Fruit fly (Drosophila melanogaster): ENCODE results near the gene Sr-CIV.

Sr-CIV gene

DNA sequence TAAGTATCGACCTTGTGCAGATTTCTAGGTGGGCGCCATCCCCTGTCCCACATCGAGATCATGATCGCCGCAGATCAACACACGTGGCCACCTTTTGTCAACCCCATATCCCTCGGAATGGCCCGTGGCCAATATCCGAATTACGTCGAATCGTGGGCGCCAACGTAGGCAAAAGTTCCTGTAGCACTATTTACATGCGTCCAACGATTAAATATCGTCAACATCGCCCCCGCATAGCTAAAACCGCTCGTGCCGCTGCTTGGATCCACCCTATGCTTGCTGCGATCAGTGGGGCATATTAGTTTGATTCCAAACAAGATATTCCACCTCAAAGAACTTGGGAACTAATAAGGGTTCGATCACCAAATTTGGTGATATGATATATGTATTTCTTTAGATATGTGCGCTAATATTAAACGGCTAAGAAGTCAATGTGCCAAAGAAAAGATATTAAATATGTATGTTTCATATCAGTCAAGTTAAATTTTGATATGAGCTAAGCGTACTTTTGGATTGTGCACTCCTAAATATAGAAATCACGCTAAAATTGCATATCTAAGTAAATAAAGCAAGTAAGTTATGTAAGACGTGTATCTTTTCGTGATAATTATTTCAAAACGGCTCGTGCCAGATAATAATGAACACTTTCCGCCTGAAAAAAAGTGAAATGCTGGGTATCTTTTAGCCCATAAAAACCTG is 46.6 kb downstream of the Sr-CIV start:
- no peak for TF ChIP-seq CG8478 (optimal IDR thresholded peaks at IDR 0.05)
- TF ChIP-seq usp (GFP tag; optimal IDR thresholded peaks at IDR 0.05), result no peak
- TF ChIP-seq EcR (GFP tag; optimal IDR thresholded peaks at IDR 0.05), result no peak
- TF ChIP-seq Dll (optimal IDR thresholded peaks at IDR 0.05), result no peak
- TF ChIP-seq pan (optimal IDR thresholded peaks at IDR 0.05), result peak; percentile 85

DNA sequence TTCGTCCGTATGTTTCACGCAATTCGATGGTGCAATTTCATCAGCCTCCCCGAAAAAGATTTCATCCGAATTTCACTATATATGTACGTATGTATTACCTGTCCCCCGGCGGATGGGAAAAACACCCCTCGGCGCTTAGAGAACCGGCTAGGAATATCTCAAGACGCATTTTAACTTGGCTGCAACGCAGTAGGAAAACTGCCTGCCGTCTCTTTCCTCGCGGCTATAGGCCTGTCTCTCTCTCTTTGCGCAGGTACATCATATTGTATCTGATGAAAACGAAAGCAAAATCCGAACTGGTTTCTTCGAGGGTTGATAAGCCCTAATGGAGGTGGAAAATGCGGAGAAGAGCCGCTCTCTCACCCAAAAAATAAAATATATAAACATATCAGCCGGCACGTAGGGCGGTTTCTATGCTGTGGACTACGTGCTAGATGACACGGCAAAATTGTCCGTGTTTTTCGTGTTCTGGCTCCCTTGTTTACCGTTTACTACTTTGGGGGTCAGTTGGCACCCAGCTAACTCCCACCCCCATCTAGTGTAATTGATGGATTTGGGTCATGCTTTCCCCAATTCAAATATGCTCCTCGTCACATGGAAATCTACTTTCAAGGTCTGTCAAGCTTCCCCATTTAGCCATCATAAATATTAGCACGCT is 47.3 kb downstream of the Sr-CIV start:
- TF ChIP-seq EcR (GFP tag; optimal IDR thresholded peaks at IDR 0.05) (no peak), usp (GFP tag; optimal IDR thresholded peaks at IDR 0.05) (no peak), psq (optimal IDR thresholded peaks at IDR 0.05) (no peak), CG8478 (optimal IDR thresholded peaks at IDR 0.05) (no peak), Dll (optimal IDR thresholded peaks at IDR 0.05) (no peak), pan (optimal IDR thresholded peaks at IDR 0.05) (no peak)

DNA sequence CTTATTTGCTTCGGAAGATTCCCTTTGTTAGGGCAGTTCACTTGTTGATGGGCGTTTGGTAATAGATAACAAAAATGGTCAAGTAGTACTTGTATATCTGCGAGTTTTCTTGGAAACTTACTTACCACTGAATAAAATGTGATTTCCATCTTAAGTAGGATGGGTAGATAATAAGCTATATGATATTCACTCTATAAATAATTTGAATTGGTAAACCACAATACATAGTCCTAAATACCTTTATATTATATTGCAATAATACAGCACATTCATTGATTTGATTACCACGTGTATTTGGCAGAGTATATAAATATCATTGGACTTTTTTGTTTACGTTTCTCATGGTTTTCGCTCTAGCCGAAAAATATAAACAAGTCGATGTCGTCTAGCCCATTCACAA is 47.9 kb downstream of the Sr-CIV start:
- no peak for TF ChIP-seq psq (optimal IDR thresholded peaks at IDR 0.05)
- TF ChIP-seq CG8478 (optimal IDR thresholded peaks at IDR 0.05), result no peak
- TF ChIP-seq pan (optimal IDR thresholded peaks at IDR 0.05), result no peak
- no peak for TF ChIP-seq EcR (GFP tag; optimal IDR thresholded peaks at IDR 0.05)
- TF ChIP-seq Dll (optimal IDR thresholded peaks at IDR 0.05), result no peak
- TF ChIP-seq usp (GFP tag; optimal IDR thresholded peaks at IDR 0.05), result no peak

DNA sequence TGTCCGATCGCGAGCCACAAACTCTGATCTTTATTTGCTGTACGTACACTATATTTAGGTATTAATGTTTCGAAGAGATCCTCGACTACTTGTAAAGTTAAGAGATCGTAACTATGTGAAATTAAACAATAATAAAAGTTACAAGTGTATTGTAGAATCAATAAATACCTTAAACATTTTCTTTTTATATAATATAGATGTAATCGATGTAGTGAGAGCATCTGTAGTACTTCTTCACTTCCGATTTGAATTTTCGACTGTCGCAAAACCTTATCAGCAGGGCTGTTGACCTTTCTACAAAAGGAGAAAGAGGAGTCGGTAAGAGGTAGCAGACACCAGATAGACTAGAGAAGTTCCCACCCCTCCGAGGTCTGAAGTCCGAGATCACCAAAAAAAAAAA is 48.7 kb downstream of the Sr-CIV start:
- TF ChIP-seq pan (optimal IDR thresholded peaks at IDR 0.05), result no peak
- no peak for TF ChIP-seq CG8478 (optimal IDR thresholded peaks at IDR 0.05)
- no peak for TF ChIP-seq psq (optimal IDR thresholded peaks at IDR 0.05)
- no peak for TF ChIP-seq usp (GFP tag; optimal IDR thresholded peaks at IDR 0.05)
- no peak for TF ChIP-seq EcR (GFP tag; optimal IDR thresholded peaks at IDR 0.05)
- no peak for TF ChIP-seq Dll (optimal IDR thresholded peaks at IDR 0.05)
